Fruit fly (Drosophila melanogaster): Measurements from ENCODE around the gene Irk3.

Irk3 gene

dm6 chr2L:18732760-18733530 is 19.4 kb upstream of the Irk3 start:
- TF ChIP-seq pan (optimal IDR thresholded peaks at IDR 0.05) (no peak), usp (GFP tag; optimal IDR thresholded peaks at IDR 0.05) (no peak), EcR (GFP tag; optimal IDR thresholded peaks at IDR 0.05) (no peak), psq (optimal IDR thresholded peaks at IDR 0.05) (no peak), Dll (optimal IDR thresholded peaks at IDR 0.05) (no peak), CG8478 (optimal IDR thresholded peaks at IDR 0.05) (no peak)

- no peak for TF ChIP-seq psq (optimal IDR thresholded peaks at IDR 0.05)
- no peak for TF ChIP-seq pan (optimal IDR thresholded peaks at IDR 0.05)
- no peak for TF ChIP-seq CG8478 (optimal IDR thresholded peaks at IDR 0.05)
- TF ChIP-seq EcR (GFP tag; optimal IDR thresholded peaks at IDR 0.05): no peak
- TF ChIP-seq usp (GFP tag; optimal IDR thresholded peaks at IDR 0.05): no peak
Measured at dm6 chr2L:18732291-18732690, 18.7 kb upstream of the Irk3 start, which contains the start of gene CG10348. Gene CG10348 (minus strand): TSS chr2L:18732524.

DNA sequence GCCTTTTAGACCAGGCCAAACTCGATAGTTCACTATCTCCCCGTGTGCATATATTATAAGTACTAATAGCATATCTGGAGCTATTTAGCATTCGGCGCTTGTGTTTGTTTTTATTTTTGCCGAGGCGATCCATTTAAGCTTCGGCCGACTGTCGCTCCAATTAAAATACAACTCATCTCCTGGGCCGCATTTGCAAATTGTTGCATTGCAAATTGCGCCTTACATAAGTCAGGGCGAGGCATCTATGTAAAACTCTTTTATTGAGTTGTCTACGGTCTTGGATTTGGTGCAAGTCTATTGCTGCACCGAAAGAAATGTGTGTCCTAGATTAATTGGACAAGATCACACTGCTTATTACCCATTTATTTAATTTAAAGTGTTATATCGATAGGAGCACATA is 14.4 kb upstream of the Irk3 start:
- TF ChIP-seq pan (optimal IDR thresholded peaks at IDR 0.05) (no peak), Dll (optimal IDR thresholded peaks at IDR 0.05) (no peak), CG8478 (optimal IDR thresholded peaks at IDR 0.05) (no peak), psq (optimal IDR thresholded peaks at IDR 0.05) (no peak), EcR (GFP tag; optimal IDR thresholded peaks at IDR 0.05) (no peak), usp (GFP tag; optimal IDR thresholded peaks at IDR 0.05) (no peak)

dm6 chr2L:18724842-18725241 is 11.3 kb upstream of the Irk3 start:
- TF ChIP-seq usp (GFP tag; optimal IDR thresholded peaks at IDR 0.05) (no peak), CG8478 (optimal IDR thresholded peaks at IDR 0.05) (no peak), pan (optimal IDR thresholded peaks at IDR 0.05) (no peak), EcR (GFP tag; optimal IDR thresholded peaks at IDR 0.05) (no peak), Dll (optimal IDR thresholded peaks at IDR 0.05) (no peak)

- TF ChIP-seq CG8478 (optimal IDR thresholded peaks at IDR 0.05) (no peak), usp (GFP tag; optimal IDR thresholded peaks at IDR 0.05) (no peak), EcR (GFP tag; optimal IDR thresholded peaks at IDR 0.05) (no peak), Dll (optimal IDR thresholded peaks at IDR 0.05) (no peak), psq (optimal IDR thresholded peaks at IDR 0.05) (no peak), pan (optimal IDR thresholded peaks at IDR 0.05) (no peak)
Measured at dm6 chr2L:18719583-18719982, 6.0 kb upstream of the Irk3 start.

DNA sequence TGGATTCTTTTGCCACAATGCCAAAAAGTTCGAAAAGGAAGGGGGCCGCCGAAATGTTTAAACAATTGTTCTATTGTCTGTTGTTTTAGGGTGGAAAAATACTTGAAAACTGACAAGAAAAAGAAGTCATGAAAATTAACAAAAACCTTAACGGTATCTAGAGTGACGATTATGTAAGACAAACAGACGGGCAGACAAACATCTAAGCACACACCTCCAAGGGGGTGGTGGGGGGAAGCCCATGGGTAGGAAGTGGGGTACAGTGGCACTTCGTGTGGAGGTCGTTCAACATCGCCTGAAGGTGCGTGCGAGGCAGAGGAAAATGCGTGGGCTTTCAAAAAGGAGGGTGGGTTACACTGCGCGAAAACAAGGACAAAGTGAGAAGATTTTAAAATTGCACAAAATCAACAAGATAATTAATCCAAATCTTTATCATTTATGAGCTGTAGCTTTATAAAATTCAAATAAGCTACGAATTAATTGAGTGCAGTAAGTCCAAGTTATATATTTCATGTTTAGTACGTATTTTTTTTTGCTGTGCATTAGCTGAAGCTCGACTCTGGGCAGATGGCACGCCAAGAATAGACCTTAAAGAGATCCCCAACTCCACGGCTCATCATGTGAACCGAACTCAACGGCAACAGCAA is 3.9 kb upstream of the Irk3 start:
- no peak for TF ChIP-seq psq (optimal IDR thresholded peaks at IDR 0.05)
- no peak for TF ChIP-seq usp (GFP tag; optimal IDR thresholded peaks at IDR 0.05)
- TF ChIP-seq EcR (GFP tag; optimal IDR thresholded peaks at IDR 0.05): no peak
- TF ChIP-seq CG8478 (optimal IDR thresholded peaks at IDR 0.05): no peak
- no peak for TF ChIP-seq pan (optimal IDR thresholded peaks at IDR 0.05)
- TF ChIP-seq Dll (optimal IDR thresholded peaks at IDR 0.05): no peak

- no peak for TF ChIP-seq Dll (optimal IDR thresholded peaks at IDR 0.05)
- no peak for TF ChIP-seq EcR (GFP tag; optimal IDR thresholded peaks at IDR 0.05)
- TF ChIP-seq pan (optimal IDR thresholded peaks at IDR 0.05): no peak
- no peak for TF ChIP-seq usp (GFP tag; optimal IDR thresholded peaks at IDR 0.05)
- TF ChIP-seq CG8478 (optimal IDR thresholded peaks at IDR 0.05): no peak
- TF ChIP-seq psq (optimal IDR thresholded peaks at IDR 0.05): no peak
Measured at dm6 chr2L:18714086-18714485, 538 bp upstream of the Irk3 start.

DNA sequence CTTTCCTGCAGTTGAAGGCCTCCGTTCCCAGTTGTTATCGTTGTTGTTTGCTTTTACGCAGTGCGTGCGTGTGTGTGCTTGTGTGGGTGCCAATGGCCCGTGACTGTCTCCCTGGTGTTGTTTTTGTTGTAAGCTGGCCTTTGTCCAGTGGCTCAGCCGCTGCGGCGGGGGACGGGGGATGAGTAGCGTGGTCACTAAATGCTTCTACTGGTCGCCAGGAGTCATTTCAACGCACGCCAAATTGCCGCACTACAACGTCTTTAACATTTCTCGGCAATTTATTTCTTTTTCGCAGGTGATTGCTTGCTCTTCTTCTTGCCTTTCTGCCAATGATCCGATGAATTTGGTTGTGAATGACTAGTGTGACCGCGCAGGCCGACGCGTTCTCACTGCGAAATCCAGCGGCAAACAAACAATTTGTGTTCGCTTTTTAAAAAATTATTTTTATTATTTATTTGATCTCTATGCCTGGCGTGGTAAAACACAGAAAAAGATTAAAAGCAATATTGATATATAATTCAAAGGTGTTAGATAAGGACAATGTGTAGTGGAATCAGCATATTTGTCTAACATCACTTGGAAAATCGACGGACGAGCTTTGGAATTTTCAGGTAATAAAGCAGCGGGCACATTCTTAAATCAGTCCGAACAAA is 5.2 kb downstream of the Irk3 start, which contains the start of the genes Faf2 and Grip71:
Gene Faf2 (minus strand): TSS at position 450 of the 653 bp plus-strand sequence.
Gene Grip71 (plus strand): TSS at position 608 of the 653 bp plus-strand sequence.
- TF ChIP-seq psq (optimal IDR thresholded peaks at IDR 0.05) (no peak), CG8478 (optimal IDR thresholded peaks at IDR 0.05) (no peak), EcR (GFP tag; optimal IDR thresholded peaks at IDR 0.05) (no peak), pan (optimal IDR thresholded peaks at IDR 0.05) (no peak), Dll (optimal IDR thresholded peaks at IDR 0.05) (no peak), usp (GFP tag; optimal IDR thresholded peaks at IDR 0.05) (no peak)

- TF ChIP-seq usp (GFP tag; optimal IDR thresholded peaks at IDR 0.05): no peak
- TF ChIP-seq Dll (optimal IDR thresholded peaks at IDR 0.05): no peak
- TF ChIP-seq EcR (GFP tag; optimal IDR thresholded peaks at IDR 0.05): no peak
- TF ChIP-seq psq (optimal IDR thresholded peaks at IDR 0.05): no peak
- TF ChIP-seq CG8478 (optimal IDR thresholded peaks at IDR 0.05): no peak
- TF ChIP-seq pan (optimal IDR thresholded peaks at IDR 0.05): no peak
Measured at dm6 chr2L:18707844-18708238, 5.7 kb downstream of the Irk3 start.

- TF ChIP-seq usp (GFP tag; optimal IDR thresholded peaks at IDR 0.05) (no peak), CG8478 (optimal IDR thresholded peaks at IDR 0.05) (no peak), psq (optimal IDR thresholded peaks at IDR 0.05) (no peak), Dll (optimal IDR thresholded peaks at IDR 0.05) (no peak), EcR (GFP tag; optimal IDR thresholded peaks at IDR 0.05) (no peak), pan (optimal IDR thresholded peaks at IDR 0.05) (no peak)
Measured at dm6 chr2L:18705617-18706046, 7.9 kb downstream of the Irk3 start, which contains the start of gene Jwa. Gene Jwa (minus strand): TSS chr2L:18705703.

DNA sequence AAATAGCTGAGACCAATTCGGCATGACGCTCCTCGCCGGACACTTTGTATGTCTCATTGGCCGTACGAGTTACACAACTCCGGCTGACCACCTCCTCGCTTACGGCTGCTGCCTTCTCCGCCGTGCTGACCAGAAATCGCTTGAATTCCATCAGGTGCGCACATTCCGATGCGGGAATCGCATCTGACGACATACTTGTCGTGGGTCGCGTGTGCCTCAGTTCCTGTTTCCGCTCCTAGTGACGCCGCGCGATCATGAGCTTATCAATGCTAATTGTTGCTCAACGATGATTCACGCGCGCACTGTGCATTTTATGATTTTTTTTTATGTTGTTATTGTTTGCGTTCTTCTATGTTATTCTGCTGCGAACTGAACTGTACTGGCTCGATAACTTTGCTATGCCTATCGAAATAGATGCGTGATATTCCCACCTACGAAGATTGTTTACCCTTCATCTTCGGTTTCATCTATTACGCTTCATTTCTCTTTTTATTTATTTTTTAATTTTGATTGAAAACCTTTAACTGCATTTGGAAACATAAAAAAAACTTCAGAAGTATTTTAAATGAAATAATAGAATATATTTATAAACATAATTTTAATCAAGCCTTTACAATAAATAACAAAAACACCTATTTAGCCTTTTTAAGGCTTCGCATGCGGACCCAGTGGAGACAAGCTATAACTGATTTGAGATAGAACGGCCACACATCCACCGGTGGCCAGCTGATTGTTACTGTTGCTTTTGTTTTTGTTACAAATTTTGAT is 10.6 kb downstream of the Irk3 start, which contains the start of the genes CG10376 and CG10343:
Gene CG10376 (minus strand): TSS at position 385 of the 768 bp plus-strand sequence.
Gene CG10343 (plus strand): TSS at position 753 of the 768 bp plus-strand sequence.
- no peak for TF ChIP-seq EcR (GFP tag; optimal IDR thresholded peaks at IDR 0.05)
- TF ChIP-seq psq (optimal IDR thresholded peaks at IDR 0.05): no peak
- TF ChIP-seq Dll (optimal IDR thresholded peaks at IDR 0.05): no peak
- no peak for TF ChIP-seq pan (optimal IDR thresholded peaks at IDR 0.05)
- no peak for TF ChIP-seq usp (GFP tag; optimal IDR thresholded peaks at IDR 0.05)
- TF ChIP-seq CG8478 (optimal IDR thresholded peaks at IDR 0.05): no peak
